Worm (Caenorhabditis elegans): ENCODE data around the gene T14G10.8.

Gene T14G10.8

DNA sequence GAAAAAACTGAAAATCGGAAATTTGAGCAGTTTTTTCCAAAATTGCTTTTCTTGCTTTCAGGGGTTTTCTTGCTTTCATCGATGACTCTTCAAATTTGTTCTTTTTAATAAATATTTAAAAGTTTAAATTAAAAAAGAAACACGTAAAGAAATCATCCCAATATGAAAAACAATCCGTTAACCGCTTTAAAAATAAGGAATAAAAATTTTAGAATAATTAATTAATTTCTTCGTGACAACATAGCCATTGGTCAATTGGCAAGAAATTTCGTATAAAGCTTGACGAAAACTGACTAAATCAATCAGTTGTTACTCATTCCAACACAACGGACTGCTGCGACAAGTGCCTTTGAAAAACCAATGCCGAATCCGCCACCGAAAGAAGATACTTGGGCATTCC lies 34.2 kb downstream of the T14G10.8 start, which contains the start of gene nsph-3.2:
Gene nsph-3.2, plus strand, starts transcription at position 301 of the 400 bp plus-strand sequence.
- TF ChIP-seq unc-3 (GFP tag; conservative IDR thresholded peaks at IDR 0.05) (no peak), unc-3 (tag; optimal IDR thresholded peaks at IDR 0.05) (no peak), hlh-8 (tag; optimal IDR thresholded peaks at IDR 0.05) (no peak), mec-3 (tag; optimal IDR thresholded peaks at IDR 0.05; ENCODE audit: borderline replicate concordance) (no peak), syd-9 (tag; optimal IDR thresholded peaks at IDR 0.05) (no peak), madf-2 (tag; optimal IDR thresholded peaks at IDR 0.05) (no peak), eyg-1 (tag; optimal IDR thresholded peaks at IDR 0.05) (no peak), pros-1 (tag; optimal IDR thresholded peaks at IDR 0.05) (no peak), hlh-15 (tag; optimal IDR thresholded peaks at IDR 0.05) (no peak)

DNA sequence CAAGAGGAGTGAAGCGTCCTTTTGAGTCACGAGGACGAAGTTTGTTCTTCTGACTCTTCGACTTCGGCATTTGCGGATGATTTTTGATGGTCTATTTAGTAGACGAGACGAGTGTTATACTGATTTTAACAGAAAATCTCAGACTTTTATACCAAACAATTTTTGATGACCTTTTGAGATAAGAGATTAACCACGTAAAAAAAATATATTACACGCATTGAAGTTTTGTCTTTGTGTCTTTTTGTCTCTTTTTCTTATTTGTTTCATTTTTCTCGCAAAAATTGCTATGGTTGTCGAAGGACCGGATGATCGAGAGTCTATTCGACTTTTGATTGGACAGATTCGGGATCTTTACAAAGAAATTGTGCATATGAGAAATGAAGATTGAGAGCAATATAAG lies 35.3 kb downstream of the T14G10.8 start, which contains the start of gene spch-1:
Gene spch-1, minus strand, starts transcription at position 101 of the 400 bp plus-strand sequence.
- TF ChIP-seq hlh-30 (tag; optimal IDR thresholded peaks at IDR 0.05; ENCODE audit: insufficient read depth) = no peak
- TF ChIP-seq ceh-6 (GFP tag; optimal IDR thresholded peaks at IDR 0.05) = no peak
- no peak for TF ChIP-seq odd-2 (tag; optimal IDR thresholded peaks at IDR 0.05)
- no peak for TF ChIP-seq nhr-11 (tag; optimal IDR thresholded peaks at IDR 0.05)
- no peak for TF ChIP-seq tbx-2 (tag; optimal IDR thresholded peaks at IDR 0.05)
- no peak for TF ChIP-seq elt-2 (tag; optimal IDR thresholded peaks at IDR 0.05)
- TF ChIP-seq ceh-45 (GFP tag; IDR thresholded peaks at IDR 0.05) = no peak
- TF ChIP-seq ceh-18 (tag; optimal IDR thresholded peaks at IDR 0.05) = no peak
- no peak for TF ChIP-seq ref-2 (tag; optimal IDR thresholded peaks at IDR 0.05)
- TF ChIP-seq pag-3 (tag; optimal IDR thresholded peaks at IDR 0.05; ENCODE audit: borderline replicate concordance) = no peak
- TF ChIP-seq unc-86 (tag; optimal IDR thresholded peaks at IDR 0.05) = no peak
- TF ChIP-seq ceh-2 (tag; optimal IDR thresholded peaks at IDR 0.05) = no peak
- no peak for TF ChIP-seq ceh-19 (GFP tag; optimal IDR thresholded peaks at IDR 0.05)
- no peak for TF ChIP-seq hlh-8 (tag; optimal IDR thresholded peaks at IDR 0.05)

DNA sequence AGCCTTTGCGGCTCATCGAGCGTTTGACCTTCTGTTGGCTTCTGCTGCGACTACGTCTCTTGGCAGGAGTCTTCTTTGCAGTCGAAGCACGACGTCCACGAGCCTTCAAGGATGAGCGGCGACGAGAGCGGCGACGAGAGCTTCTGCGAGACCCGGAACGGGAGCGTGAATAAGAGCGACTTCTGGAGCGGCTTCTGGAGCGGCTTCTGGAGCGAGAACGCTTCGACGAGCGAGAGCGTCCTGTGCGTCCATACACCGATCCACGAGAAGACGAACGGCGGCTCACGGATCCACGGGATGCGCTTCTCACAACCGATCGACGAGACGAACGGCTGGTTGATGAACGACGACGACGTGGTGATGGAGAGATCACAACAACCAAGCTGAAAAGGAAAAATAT lies 35.9 kb downstream of the T14G10.8 start:
- no peak for TF ChIP-seq ceh-30 (tag; optimal IDR thresholded peaks at IDR 0.05)
- TF ChIP-seq K02D7.2 (tag; optimal IDR thresholded peaks at IDR 0.05) = no peak
- no peak for TF ChIP-seq pqm-1 (tag; optimal IDR thresholded peaks at IDR 0.05)
- TF ChIP-seq odd-2 (tag; optimal IDR thresholded peaks at IDR 0.05) = no peak
- no peak for TF ChIP-seq ceh-9 (tag; optimal IDR thresholded peaks at IDR 0.05)

DNA sequence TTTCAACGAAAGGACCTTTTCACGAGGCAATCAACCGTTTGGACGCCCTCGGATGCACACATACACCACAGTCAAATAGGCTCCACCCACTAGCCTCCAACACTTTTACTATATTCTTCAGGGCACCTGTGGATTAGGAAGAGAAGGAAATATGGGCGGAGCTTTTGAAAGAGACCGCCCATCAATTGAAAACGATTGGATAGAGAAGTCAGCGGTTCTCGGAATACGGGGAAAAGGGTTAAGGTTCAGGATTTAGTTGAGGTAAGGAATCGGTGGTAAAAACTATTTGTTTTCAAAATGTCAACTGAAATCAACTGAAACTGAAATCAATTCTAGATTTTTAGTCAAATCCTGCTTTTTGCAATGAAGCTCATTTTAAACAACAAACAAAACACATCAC lies 36.4 kb downstream of the T14G10.8 start, which contains the start of gene egl-38:
Gene egl-38, minus strand, starts transcription at position 101 of the 400 bp plus-strand sequence.
- TF ChIP-seq fkh-6 (tag; optimal IDR thresholded peaks at IDR 0.05) (no peak), ceh-6 (GFP tag; optimal IDR thresholded peaks at IDR 0.05) (no peak), hlh-8 (tag; optimal IDR thresholded peaks at IDR 0.05) (no peak)

DNA sequence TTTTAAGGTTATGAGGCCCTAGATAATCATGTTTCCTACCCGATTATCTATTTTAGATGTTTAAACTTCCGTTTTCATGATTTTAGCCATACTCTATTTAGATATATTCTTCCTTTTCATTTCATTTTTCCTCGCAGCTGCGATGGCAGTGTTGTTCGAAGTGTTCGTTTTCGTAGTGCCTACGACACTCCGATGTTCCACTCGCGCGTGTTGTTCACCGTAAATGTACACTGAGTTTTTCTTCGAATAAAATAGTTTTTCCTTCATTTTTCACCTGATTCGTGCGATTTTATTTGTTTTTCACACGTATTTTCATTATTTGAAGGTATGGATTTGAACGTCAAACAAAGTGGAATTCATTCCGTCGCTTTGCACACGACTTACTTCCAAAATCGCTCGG lies 49.9 kb downstream of the T14G10.8 start, which contains the start of gene dis-3:
Gene dis-3, plus strand, starts transcription at position 322 of the 400 bp plus-strand sequence.
- no peak for TF ChIP-seq unc-86 (tag; optimal IDR thresholded peaks at IDR 0.05)
- TF ChIP-seq gmeb-2 (tag; optimal IDR thresholded peaks at IDR 0.05) = no peak
- TF ChIP-seq pat-9 (tag; optimal IDR thresholded peaks at IDR 0.05) = no peak
- no peak for TF ChIP-seq hlh-15 (tag; optimal IDR thresholded peaks at IDR 0.05)
- TF ChIP-seq npax-4 (tag; optimal IDR thresholded peaks at IDR 0.05) = no peak
- TF ChIP-seq ceh-30 (tag; optimal IDR thresholded peaks at IDR 0.05) = no peak
